Worm (Caenorhabditis elegans) whole organism, L1 larva: Measurements from ENCODE around the gene C01G6.3.

Experiments
- C16A3.4 ChIP-seq: fragments of 150-350 bp; optimal IDR thresholded peaks from 2 replicates; lab custom pipeline; 2014; ENCODE audit warnings: missing biosample characterization, missing genetic modification characterization
- alr-1 ChIP-seq: fragments of 200-800 bp; sonication (Bioruptor generic); optimal IDR thresholded peaks from 2 replicates; lab custom pipeline; 2018; ENCODE audit warnings: borderline replicate concordance, mild to moderate bottlenecking, missing genetic modification characterization, missing compliant biosample characterization
- ceh-8 ChIP-seq: fragments of 200-800 bp; sonication (Bioruptor generic); optimal IDR thresholded peaks from 2 replicates; lab custom pipeline; 2018; ENCODE audit warnings: mild to moderate bottlenecking, missing genetic modification characterization, moderate library complexity, missing compliant biosample characterization
- ceh-82 ChIP-seq, 3 experiments: fragments of 150-350 bp in 1 of 3; sonication (generic microtip) in 2 of 3; optimal IDR thresholded peaks; 2 replicates each; lab custom pipeline; 2014 to 2017; ENCODE audit warnings: missing biosample characterization in 3 of 3, missing genetic modification characterization in 3 of 3
- fkh-10 ChIP-seq: sonication (generic microtip); optimal IDR thresholded peaks from 2 replicates; lab custom pipeline; 2017; ENCODE audit warnings: missing biosample characterization, missing genetic modification reagents, missing genetic modification characterization
- hlh-17 ChIP-seq: fragments of 200-800 bp; sonication (Bioruptor generic); optimal IDR thresholded peaks from 2 replicates; lab custom pipeline; 2018; ENCODE audit warnings: missing genetic modification characterization, mild to moderate bottlenecking, missing compliant biosample characterization, moderate library complexity, borderline replicate concordance
- mef-2 ChIP-seq: fragments of 150-350 bp; optimal IDR thresholded peaks from 2 replicates; lab custom pipeline; 2014; ENCODE audit warnings: missing biosample characterization, missing genetic modification characterization
- nhr-237 ChIP-seq: fragments of 150-350 bp; optimal IDR thresholded peaks from 2 replicates; lab custom pipeline; 2014; ENCODE audit warnings: missing biosample characterization, missing genetic modification characterization
- pag-3 ChIP-seq: sonication (generic microtip); optimal IDR thresholded peaks from 2 replicates; lab custom pipeline; 2017; ENCODE audit warnings: missing genetic modification characterization, mild to moderate bottlenecking, missing compliant biosample characterization, antibody characterized with exemption, borderline replicate concordance; ENCODE audit not compliant: insufficient read depth
- rnt-1 ChIP-seq: sonication (generic microtip); optimal IDR thresholded peaks from 2 replicates; lab custom pipeline; 2016; ENCODE audit warnings: mild to moderate bottlenecking, missing genetic modification characterization, moderate library complexity, missing compliant biosample characterization
- unc-86 ChIP-seq: sonication (generic microtip); optimal IDR thresholded peaks from 2 replicates; lab custom pipeline; 2016; ENCODE audit warnings: missing genetic modification characterization, missing compliant biosample characterization
- zag-1 ChIP-seq: fragments of 150-350 bp; optimal IDR thresholded peaks from 2 replicates; lab custom pipeline; 2014; ENCODE audit warnings: missing biosample characterization, missing genetic modification characterization
- ztf-11 ChIP-seq, 2 experiments: sonication (generic microtip); optimal IDR thresholded peaks; 2 replicates each; lab custom pipeline; 2016 to 2017; ENCODE audit warnings: missing genetic modification characterization in 2 of 2, missing biosample characterization in 1 of 2, missing compliant biosample characterization in 1 of 2
- ztf-4 ChIP-seq: fragments of 150-350 bp; optimal IDR thresholded peaks from 2 replicates; lab custom pipeline; 2014; ENCODE audit warnings: missing biosample characterization, missing genetic modification characterization

- no peak for TF ChIP-seq fkh-10 (GFP tag; lab: Kevin White, UChicago)
- TF ChIP-seq rnt-1 (tag; lab: Kevin White, UChicago): no peak
- TF ChIP-seq zag-1 (tag; lab: Kevin White, UChicago): no peak
- no peak for TF ChIP-seq mef-2 (tag; lab: Kevin White, UChicago)
- no peak for TF ChIP-seq nhr-237 (tag; lab: Kevin White, UChicago)
- no peak for TF ChIP-seq pag-3
- TF ChIP-seq ztf-4: no peak
- no peak for TF ChIP-seq alr-1
- TF ChIP-seq C16A3.4 (tag; lab: Kevin White, UChicago): no peak
- TF ChIP-seq hlh-17: no peak
- no peak for TF ChIP-seq ztf-11 (tag; optimal IDR thresholded peaks at IDR 0.05; lab: Kevin White, UChicago)
- no peak for TF ChIP-seq unc-86 (tag; lab: Kevin White, UChicago)
- no peak for TF ChIP-seq ceh-8 (GFP tag; lab: Kevin White, UChicago)
- TF ChIP-seq ceh-82 (tag; optimal IDR thresholded peaks at IDR 0.05; lab: Kevin White, UChicago): no peak
Observed at ce11 chrII:9280048-9280772, 10.5 kb downstream of the C01G6.3 start, which contains the start of gene gldi-3.
